Fruit fly (Drosophila melanogaster): ENCODE results near the gene Prim1.

The Prim1 gene

DNA sequence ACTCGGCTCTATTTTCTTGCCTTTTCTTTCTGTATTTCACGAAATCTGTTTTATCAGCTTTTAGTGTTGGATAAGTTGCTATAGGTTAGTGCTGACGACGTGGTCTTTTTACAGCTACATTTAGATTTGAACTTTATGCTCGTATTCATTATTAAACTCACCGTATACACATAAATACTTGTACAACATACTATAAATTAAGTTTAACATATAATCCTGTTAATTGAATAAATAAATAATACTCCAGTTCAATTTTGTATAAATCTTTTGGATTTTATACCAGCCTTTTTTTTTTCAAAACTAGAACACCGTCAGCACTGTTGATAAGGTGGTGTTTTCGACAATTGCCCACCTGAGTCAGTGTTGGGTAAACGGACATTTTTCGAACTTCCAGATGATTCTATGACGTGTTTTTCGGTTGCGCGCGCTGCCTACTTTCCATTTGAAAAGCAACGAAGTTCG, 31.2 kb upstream of the Prim1 start, which contains the start of gene BI-1:
Gene BI-1 (minus strand): TSS at position 51 of the 462 bp plus-strand sequence.
- TF ChIP-seq CG31627 (GFP tag; optimal IDR thresholded peaks at IDR 0.05): peak; percentile 22
- no peak for TF ChIP-seq OdsH (GFP tag; optimal IDR thresholded peaks at IDR 0.05)
- TF ChIP-seq CG8319 (GFP tag; optimal IDR thresholded peaks at IDR 0.05): peak; percentile 63
- TF ChIP-seq CG7368 (GFP tag; optimal IDR thresholded peaks at IDR 0.05): no peak
- TF ChIP-seq CG11902 (GFP tag; optimal IDR thresholded peaks at IDR 0.05): no peak
- no peak for TF ChIP-seq Eip75B (GFP tag; optimal IDR thresholded peaks at IDR 0.05)
- no peak for TF ChIP-seq Eip93F (GFP tag; optimal IDR thresholded peaks at IDR 0.05)
- no peak for TF ChIP-seq Smox (GFP tag; optimal IDR thresholded peaks at IDR 0.05)
- TF ChIP-seq CG15336 (GFP tag; IDR thresholded peaks at IDR 0.05): no peak
- TF ChIP-seq fd85E (GFP tag; optimal IDR thresholded peaks at IDR 0.05): peak; percentile 38
- peak; percentile 16 for TF ChIP-seq fd59A (GFP tag; optimal IDR thresholded peaks at IDR 0.05)
- peak; percentile 28 for TF ChIP-seq Sox14 (GFP tag; optimal IDR thresholded peaks at IDR 0.05)
- TF ChIP-seq CG4318 (GFP tag; optimal IDR thresholded peaks at IDR 0.05): no peak
- no peak for TF ChIP-seq CG9139 (GFP tag; optimal IDR thresholded peaks at IDR 0.05)
- TF ChIP-seq topi (GFP tag; optimal IDR thresholded peaks at IDR 0.05): peak; percentile 75
- TF ChIP-seq CG6808 (GFP tag; optimal IDR thresholded peaks at IDR 0.05): peak; percentile 52
- TF ChIP-seq eg (GFP tag; IDR thresholded peaks at IDR 0.05): no peak
- TF ChIP-seq CG3032 (tag; optimal IDR thresholded peaks at IDR 0.05): peak; percentile 66
- TF ChIP-seq Sox15 (GFP tag; optimal IDR thresholded peaks at IDR 0.05): peak; percentile 19
- TF ChIP-seq Eip78C (GFP tag): peak; percentile 80
- TF ChIP-seq CG8632 (GFP tag; optimal IDR thresholded peaks at IDR 0.05): peak; percentile 40
- peak; percentile 37 for TF ChIP-seq CG6792 (GFP tag; optimal IDR thresholded peaks at IDR 0.05)
- TF ChIP-seq cyc (GFP tag; optimal IDR thresholded peaks at IDR 0.05): peak; percentile 59
- no peak for TF ChIP-seq acj6 (GFP tag; optimal IDR thresholded peaks at IDR 0.05)
- TF ChIP-seq Hr4 (GFP tag; optimal IDR thresholded peaks at IDR 0.05): no peak
- no peak for TF ChIP-seq CG10631 (GFP tag; optimal IDR thresholded peaks at IDR 0.05)
- TF ChIP-seq ss (GFP tag; optimal IDR thresholded peaks at IDR 0.05): no peak
- TF ChIP-seq Sox102F (GFP tag; optimal IDR thresholded peaks at IDR 0.05): no peak
- TF ChIP-seq CG11762 (GFP tag; optimal IDR thresholded peaks at IDR 0.05; ENCODE audit: insufficient read depth): peak; percentile 43
- TF ChIP-seq CG8119 (GFP tag; IDR thresholded peaks at IDR 0.05): peak; percentile 22; the same call in 1 of the 3 replicates
- peak; percentile 75 for TF ChIP-seq esn (GFP tag; optimal IDR thresholded peaks at IDR 0.05)
- TF ChIP-seq CG6163 (GFP tag; IDR thresholded peaks at IDR 0.05): no peak
- peak; percentile 39 for TF ChIP-seq Ets96B (tag; optimal IDR thresholded peaks at IDR 0.05)
- TF ChIP-seq achi (GFP tag; optimal IDR thresholded peaks at IDR 0.05): no peak
- TF ChIP-seq dsx (GFP tag; optimal IDR thresholded peaks at IDR 0.05; ENCODE audit: poor library complexity, severe bottlenecking): peak; percentile 67
- no peak for TF ChIP-seq salr (GFP tag; optimal IDR thresholded peaks at IDR 0.05)
- no peak for TF ChIP-seq Blimp-1 (GFP tag; optimal IDR thresholded peaks at IDR 0.05)
- TF ChIP-seq Gug (GFP tag; IDR thresholded peaks at IDR 0.05): no peak
- TF ChIP-seq lz (GFP tag; optimal IDR thresholded peaks at IDR 0.05): peak; percentile 69
- no peak for TF ChIP-seq CG6854 (GFP tag; optimal IDR thresholded peaks at IDR 0.05)

dm6 chr3L:8312290-8312689, 27.8 kb upstream of the Prim1 start:
- TF ChIP-seq Met (GFP tag; optimal IDR thresholded peaks at IDR 0.05) (no peak), Eip78C (GFP tag) (no peak), CG6163 (GFP tag; IDR thresholded peaks at IDR 0.05) (no peak), esn (GFP tag; optimal IDR thresholded peaks at IDR 0.05) (no peak), Ets21C (GFP tag; optimal IDR thresholded peaks at IDR 0.05) (no peak), pdm3 (GFP tag; optimal IDR thresholded peaks at IDR 0.05) (no peak), OdsH (GFP tag; optimal IDR thresholded peaks at IDR 0.05) (no peak), Hr4 (GFP tag; optimal IDR thresholded peaks at IDR 0.05) (no peak), CG11902 (GFP tag; optimal IDR thresholded peaks at IDR 0.05) (no peak), CG6792 (GFP tag; optimal IDR thresholded peaks at IDR 0.05) (no peak), eg (GFP tag; IDR thresholded peaks at IDR 0.05) (no peak), CG16779 (tag; optimal IDR thresholded peaks at IDR 0.05) (no peak), Eip93F (GFP tag; optimal IDR thresholded peaks at IDR 0.05) (no peak), achi (GFP tag; optimal IDR thresholded peaks at IDR 0.05) (no peak), topi (GFP tag; optimal IDR thresholded peaks at IDR 0.05) (no peak)

All from whole organism, prepupa.